Fruit fly (Drosophila melanogaster) whole organism, embryonic: ENCODE measurements around the gene Cep97.

Source experiments
- Atf-2 ChIP-seq: fragments of 200-800 bp; sonication (Bioruptor generic); optimal IDR thresholded peaks from 2 replicates; lab custom pipeline; 2016; ENCODE audit warnings: missing biosample characterization, missing genetic modification characterization
- CG10366 ChIP-seq: fragments of 200-800 bp; sonication (Bioruptor generic); IDR thresholded peaks from 2 replicates; pipeline ENCODE4 v1.3.6; 2022; ENCODE audit warnings: missing biosample characterization, missing genetic modification characterization
- CG11085 ChIP-seq: fragments of 200-800 bp; sonication (Bioruptor generic); IDR thresholded peaks from 2 replicates; pipeline ENCODE4 v1.3.6; 2022; ENCODE audit warnings: missing biosample characterization, missing genetic modification characterization
- CG12155 ChIP-seq: fragments of 200-800 bp; sonication (Bioruptor generic); optimal IDR thresholded peaks from 3 replicates; lab custom pipeline; 2016; ENCODE audit warnings: missing biosample characterization, missing genetic modification characterization
- CG15601 ChIP-seq: fragments of 200-800 bp; sonication (Bioruptor generic); optimal IDR thresholded peaks from 3 replicates; lab custom pipeline; 2019; ENCODE audit warnings: missing biosample characterization, mild to moderate bottlenecking, missing genetic modification characterization, moderate library complexity
- CG15696 ChIP-seq: fragments of 200-800 bp; sonication (Bioruptor generic); optimal IDR thresholded peaks from 2 replicates; lab custom pipeline; 2019; ENCODE audit warnings: missing biosample characterization, mild to moderate bottlenecking, missing genetic modification characterization, moderate library complexity
- CG16815 ChIP-seq: fragments of 200-800 bp; sonication (Bioruptor generic); optimal IDR thresholded peaks from 3 replicates; lab custom pipeline; 2017; ENCODE audit warnings: missing biosample characterization, mild to moderate bottlenecking, missing genetic modification characterization
- CG17568 ChIP-seq: fragments of 200-800 bp; sonication (Bioruptor generic); optimal IDR thresholded peaks from 2 replicates; lab custom pipeline; 2018; ENCODE audit warnings: missing biosample characterization, mild to moderate bottlenecking, missing genetic modification characterization, moderate library complexity
- CG17612 ChIP-seq: fragments of 200-800 bp; sonication (Bioruptor generic); IDR thresholded peaks from 2 replicates; pipeline ENCODE4 v1.3.6; 2022; ENCODE audit warnings: missing biosample characterization, missing genetic modification characterization
- CG31388 ChIP-seq: fragments of 200-800 bp; sonication (Bioruptor generic); optimal IDR thresholded peaks from 2 replicates; lab custom pipeline; 2016; ENCODE audit warnings: missing biosample characterization, missing genetic modification characterization
- CG4424 ChIP-seq: fragments of 200-800 bp; sonication (Bioruptor generic); optimal IDR thresholded peaks from 3 replicates; lab custom pipeline; 2016; ENCODE audit warnings: missing biosample characterization, missing genetic modification characterization
- CG9609 ChIP-seq: fragments of 200-800 bp; sonication (Bioruptor generic); optimal IDR thresholded peaks from 3 replicates; lab custom pipeline; 2016; ENCODE audit warnings: missing biosample characterization, missing genetic modification characterization
- CG9876 ChIP-seq: fragments of 200-800 bp; sonication (Bioruptor generic); optimal IDR thresholded peaks from 2 replicates; lab custom pipeline; 2016; ENCODE audit warnings: missing biosample characterization, missing genetic modification characterization
- Camta ChIP-seq: fragments of 200-800 bp; sonication (Bioruptor generic); optimal IDR thresholded peaks from 2 replicates; lab custom pipeline; 2016; ENCODE audit warnings: missing biosample characterization, missing genetic modification characterization
- Dad ChIP-seq: fragments of 200-800 bp; sonication (Bioruptor generic); optimal IDR thresholded peaks from 3 replicates; lab custom pipeline; 2016; ENCODE audit warnings: missing biosample characterization, missing genetic modification characterization
- Gug ChIP-seq: fragments of 200-800 bp; sonication (Bioruptor generic); IDR thresholded peaks from 4 replicates; pipeline ENCODE4 v1.3.6; 2022; ENCODE audit warnings: missing biosample characterization, missing genetic modification characterization
- Hr51 ChIP-seq, 2 experiments: fragments of 200-800 bp; sonication (Bioruptor generic); optimal IDR thresholded peaks; 2 replicates in 1 of 2; 3 replicates in 1 of 2; lab custom pipeline; 2016 to 2018; ENCODE audit warnings: missing biosample characterization in 2 of 2, missing genetic modification characterization in 2 of 2, mild to moderate bottlenecking in 1 of 2, moderate library complexity in 1 of 2
- Lhr ChIP-seq: fragments of 200-800 bp; sonication (Bioruptor generic); optimal IDR thresholded peaks from 3 replicates; lab custom pipeline; 2017; ENCODE audit warnings: mild to moderate bottlenecking, missing biosample characterization, missing genetic modification reagents, missing genetic modification characterization
- MBD-R2 ChIP-seq: fragments of 200-800 bp; sonication (Bioruptor generic); IDR thresholded peaks from 2 replicates; pipeline ENCODE4 v1.3.6; 2022; ENCODE audit warnings: missing biosample characterization, missing genetic modification characterization
- MTF-1 ChIP-seq: fragments of 200-800 bp; sonication (Bioruptor generic); optimal IDR thresholded peaks from 2 replicates; lab custom pipeline; 2018; ENCODE audit warnings: missing biosample characterization, mild to moderate bottlenecking, missing genetic modification characterization, borderline replicate concordance
- Mad ChIP-seq: fragments of 200-800 bp; sonication (Bioruptor generic); optimal IDR thresholded peaks from 2 replicates; lab custom pipeline; 2016; ENCODE audit warnings: missing biosample characterization, missing genetic modification characterization
- NFAT ChIP-seq: fragments of 200-800 bp; sonication (Bioruptor generic); IDR thresholded peaks from 2 replicates; pipeline ENCODE4 v1.3.6; 2022; ENCODE audit warnings: missing biosample characterization, missing genetic modification characterization
- Nf-YB ChIP-seq: fragments of 200-800 bp; sonication (Bioruptor generic); optimal IDR thresholded peaks from 3 replicates; lab custom pipeline; 2019; ENCODE audit warnings: missing biosample characterization, mild to moderate bottlenecking, missing genetic modification characterization, moderate library complexity
- Oli ChIP-seq: fragments of 200-800 bp; sonication (Bioruptor generic); optimal IDR thresholded peaks from 2 replicates; lab custom pipeline; 2018; ENCODE audit warnings: missing biosample characterization, mild to moderate bottlenecking, missing genetic modification characterization, moderate library complexity
- Ptx1 ChIP-seq: fragments of 200-800 bp; sonication (Bioruptor generic); IDR thresholded peaks from 2 replicates; pipeline ENCODE4 v1.3.6; 2022; ENCODE audit warnings: missing biosample characterization, missing genetic modification characterization
- Ravus ChIP-seq: fragments of 200-800 bp; sonication (Bioruptor generic); IDR thresholded peaks from 2 replicates; pipeline ENCODE4 v1.3.6; 2022; ENCODE audit warnings: missing biosample characterization, missing genetic modification characterization
- Sox102F ChIP-seq: fragments of 200-800 bp; sonication (Bioruptor generic); optimal IDR thresholded peaks from 2 replicates; lab custom pipeline; 2018; ENCODE audit warnings: missing biosample characterization, mild to moderate bottlenecking, missing genetic modification characterization, moderate library complexity
- Sry-β ChIP-seq: fragments of 200-800 bp; sonication (Bioruptor generic); optimal IDR thresholded peaks from 2 replicates; lab custom pipeline; 2018; ENCODE audit warnings: missing biosample characterization, mild to moderate bottlenecking, missing genetic modification characterization, moderate library complexity
- Stat92E ChIP-seq, 3 experiments: fragments of >200 bp in 2 of 3; fragments of 200-800 bp in 1 of 3; sonication (Bioruptor generic) in 1 of 3; optimal IDR thresholded peaks; 2 replicates each; lab custom pipeline; 2017 to 2019; ENCODE audit warnings: missing biosample characterization in 3 of 3, missing genetic modification characterization in 3 of 3, mild to moderate bottlenecking in 1 of 3, moderate library complexity in 1 of 3
- TFAM ChIP-seq: fragments of 200-800 bp; sonication (Bioruptor generic); optimal IDR thresholded peaks from 2 replicates; lab custom pipeline; 2017; ENCODE audit warnings: missing biosample characterization, missing genetic modification characterization, inconsistent platforms
- Usf ChIP-seq: fragments of 200-800 bp; sonication (Bioruptor generic); optimal IDR thresholded peaks from 2 replicates; lab custom pipeline; 2017; ENCODE audit warnings: missing genotype, missing biosample characterization, missing genetic modification characterization
- Vsx1 ChIP-seq: fragments of 200-800 bp; sonication (Bioruptor generic); optimal IDR thresholded peaks from 2 replicates; lab custom pipeline; 2017; ENCODE audit warnings: missing biosample characterization, mild to moderate bottlenecking, missing genetic modification characterization, missing genetic modification reagents
- bsh ChIP-seq, 2 experiments: fragments of 200-800 bp; sonication (Bioruptor generic); optimal IDR thresholded peaks; 2 replicates each; lab custom pipeline; 2017 to 2018; ENCODE audit warnings: mild to moderate bottlenecking in 2 of 2, missing biosample characterization in 2 of 2, missing genetic modification characterization in 2 of 2, moderate library complexity in 1 of 2
- caup ChIP-seq: fragments of 200-800 bp; sonication (Bioruptor generic); optimal IDR thresholded peaks from 3 replicates; lab custom pipeline; 2017; ENCODE audit warnings: missing biosample characterization, mild to moderate bottlenecking, missing genetic modification characterization, moderate library complexity; ENCODE audit not compliant: severe bottlenecking
- chm ChIP-seq: fragments of 200-800 bp; sonication (Bioruptor generic); IDR thresholded peaks from 2 replicates; pipeline ENCODE4 v1.3.6; 2022; ENCODE audit warnings: missing biosample characterization, missing genetic modification characterization
- dmrt99B ChIP-seq: fragments of 200-800 bp; sonication (Bioruptor generic); optimal IDR thresholded peaks from 2 replicates; lab custom pipeline; 2018; ENCODE audit warnings: missing biosample characterization, mild to moderate bottlenecking, missing genetic modification characterization, moderate library complexity
- gce ChIP-seq: fragments of 200-800 bp; sonication (Bioruptor generic); IDR thresholded peaks from 3 replicates; pipeline ENCODE4 v1.3.6; 2022; ENCODE audit warnings: missing biosample characterization, missing genetic modification characterization
- gem ChIP-seq: fragments of 200-800 bp; sonication (Bioruptor generic); optimal IDR thresholded peaks from 2 replicates; lab custom pipeline; 2019; ENCODE audit warnings: missing biosample characterization, mild to moderate bottlenecking, missing genetic modification characterization, moderate library complexity
- jumu ChIP-seq: fragments of 200-800 bp; sonication (Bioruptor generic); optimal IDR thresholded peaks from 3 replicates; lab custom pipeline; 2016; ENCODE audit warnings: missing biosample characterization, missing genetic modification characterization
- lilli ChIP-seq: fragments of 200-800 bp; sonication (Bioruptor generic); optimal IDR thresholded peaks from 3 replicates; lab custom pipeline; 2016; ENCODE audit warnings: missing biosample characterization, missing genetic modification characterization
- sd ChIP-seq: fragments of 200-800 bp; sonication (Bioruptor generic); optimal IDR thresholded peaks from 3 replicates; lab custom pipeline; 2018; ENCODE audit warnings: missing biosample characterization, mild to moderate bottlenecking, missing genetic modification characterization, moderate library complexity
- seq ChIP-seq: fragments of 200-800 bp; sonication (Bioruptor generic); IDR thresholded peaks from 2 replicates; pipeline ENCODE4 v1.3.6; 2022; ENCODE audit warnings: missing biosample characterization, missing genetic modification characterization
- shn ChIP-seq: fragments of 200-800 bp; sonication (Bioruptor generic); optimal IDR thresholded peaks from 3 replicates; lab custom pipeline; 2016; ENCODE audit warnings: missing biosample characterization, missing genetic modification characterization
- sima ChIP-seq: fragments of 200-800 bp; sonication (Bioruptor generic); optimal IDR thresholded peaks from 2 replicates; lab custom pipeline; 2016; ENCODE audit warnings: missing biosample characterization, missing genetic modification characterization
- tll ChIP-seq, 2 experiments: fragments of 200-800 bp in 1 of 2; fragments of >200 bp in 1 of 2; sonication (Bioruptor generic) in 1 of 2; optimal IDR thresholded peaks; 2 replicates each; lab custom pipeline; 2017 to 2019; ENCODE audit warnings: missing biosample characterization in 2 of 2, missing genetic modification characterization in 2 of 2, mild to moderate bottlenecking in 1 of 2, moderate library complexity in 1 of 2
- toy ChIP-seq: fragments of 200-800 bp; sonication (Bioruptor generic); IDR thresholded peaks from 2 replicates; pipeline ENCODE4 v1.3.6; 2022; ENCODE audit warnings: missing biosample characterization, missing genetic modification characterization
- trh ChIP-seq: fragments of 200-800 bp; sonication (Bioruptor generic); optimal IDR thresholded peaks from 2 replicates; lab custom pipeline; 2016; ENCODE audit warnings: missing biosample characterization, missing genetic modification characterization
- zen ChIP-seq: fragments of 200-800 bp; sonication (Bioruptor generic); optimal IDR thresholded peaks from 3 replicates; lab custom pipeline; 2018; ENCODE audit warnings: missing biosample characterization, mild to moderate bottlenecking, missing genetic modification characterization, moderate library complexity

Gene Cep97

dm6 chr2L:3827406-3828133, 39.9 kb upstream of the Cep97 start (continued):
- TF ChIP-seq Mad = peak; percentile 27
- TF ChIP-seq caup (GFP tag; lab: Kevin White, UChicago) = no peak
- peak; percentile 50 for TF ChIP-seq CG12155 (GFP tag; lab: Kevin White, UChicago)
- peak; percentile 69 for TF ChIP-seq Oli (tag; lab: Kevin White, UChicago)
- TF ChIP-seq Vsx1 (GFP tag; lab: Kevin White, UChicago) = peak; percentile 53
- no peak for TF ChIP-seq sima (GFP tag; lab: Kevin White, UChicago)
- no peak for TF ChIP-seq Ravus (GFP tag; lab: Robert Waterston, UW)
- TF ChIP-seq CG15696 = peak; percentile 99
- TF ChIP-seq Sox102F = peak; percentile 46
- peak; percentile 19 for TF ChIP-seq MTF-1 (GFP tag; lab: Kevin White, UChicago)
- TF ChIP-seq CG9876 (GFP tag; lab: Kevin White, UChicago) = no peak
- TF ChIP-seq Atf-2 = peak; percentile 64
- peak; percentile 86 for TF ChIP-seq CG16815 (GFP tag; lab: Kevin White, UChicago)
- TF ChIP-seq shn (GFP tag; lab: Kevin White, UChicago) = no peak
- no peak for TF ChIP-seq CG17612
- no peak for TF ChIP-seq toy
- no peak for TF ChIP-seq seq
- peak; percentile 13 for TF ChIP-seq Sry-β (GFP tag; lab: Kevin White, UChicago)
- peak in 1 of 2 experiments; percentile 38 for TF ChIP-seq Hr51 (GFP tag; optimal IDR thresholded peaks at IDR 0.05; lab: Kevin White, UChicago)
- TF ChIP-seq jumu = peak; percentile 69
- TF ChIP-seq NFAT (GFP tag; lab: Robert Waterston, UW) = no peak
- peak; percentile 66 for TF ChIP-seq Usf (GFP tag; lab: Kevin White, UChicago)
- 0 out of 2 replicates have a peak, but pooled peaks have one; percentile 7 for TF ChIP-seq CG10366
- peak in 1 of 2 experiments; percentile 80 for TF ChIP-seq tll (GFP tag; optimal IDR thresholded peaks at IDR 0.05; lab: Kevin White, UChicago)
- no peak for TF ChIP-seq MBD-R2 (GFP tag; lab: Robert Waterston, UW)
- TF ChIP-seq zen (tag; lab: Kevin White, UChicago) = peak; percentile 98
- TF ChIP-seq gem (tag; lab: Kevin White, UChicago) = peak; percentile 93
- peak; percentile 21 for TF ChIP-seq trh (GFP tag; lab: Kevin White, UChicago)
- TF ChIP-seq sd (tag; lab: Kevin White, UChicago) = no peak
- TF ChIP-seq Stat92E (GFP tag; optimal IDR thresholded peaks at IDR 0.05; lab: Kevin White, UChicago) = peak in 1 of 3 experiments; percentile 87
- no peak for TF ChIP-seq gce (GFP tag; lab: Robert Waterston, UW)
- TF ChIP-seq TFAM (GFP tag; lab: Kevin White, UChicago) = peak; percentile 30
- peak; percentile 22 for TF ChIP-seq Dad
- peak; percentile 65; the same call in 1 of the 2 replicates for TF ChIP-seq chm (GFP tag; lab: Robert Waterston, UW)
- TF ChIP-seq bsh (GFP tag; optimal IDR thresholded peaks at IDR 0.05; lab: Kevin White, UChicago) = peak in 1 of 2 experiments; percentile 78
- TF ChIP-seq CG15601 (tag; lab: Kevin White, UChicago) = peak; percentile 77
- TF ChIP-seq Camta (GFP tag; lab: Kevin White, UChicago) = peak; percentile 67
- TF ChIP-seq dmrt99B (tag; lab: Kevin White, UChicago) = peak; percentile 45
- no peak for TF ChIP-seq Gug (GFP tag; lab: Robert Waterston, UW)
- TF ChIP-seq CG9609 (GFP tag; lab: Kevin White, UChicago) = peak; percentile 16
- TF ChIP-seq Ptx1 (GFP tag; lab: Robert Waterston, UW) = peak; percentile 32; the same call in 1 of the 2 replicates
- peak; percentile 71 for TF ChIP-seq Nf-YB (GFP tag; lab: Kevin White, UChicago)
- peak; percentile 8 for TF ChIP-seq CG17568 (GFP tag; lab: Kevin White, UChicago)
- peak; percentile 52 for TF ChIP-seq Lhr (GFP tag; lab: Kevin White, UChicago)
- peak; percentile 48 for TF ChIP-seq lilli (GFP tag; lab: Kevin White, UChicago)
- TF ChIP-seq CG31388 (GFP tag; lab: Kevin White, UChicago) = peak; percentile 10
- no peak for TF ChIP-seq CG11085 (GFP tag; lab: Robert Waterston, UW)
- TF ChIP-seq CG4424 = peak; percentile 76
